Worm (Caenorhabditis elegans) whole organism, midembryonic: Measurements from ENCODE around the gene ccep-135.

Experiments
- T22C8.4 ChIP-seq: fragments of 200-800 bp; sonication (Bioruptor generic); IDR thresholded peaks from 2 replicates; pipeline ENCODE4 v1.3.6; 2022; ENCODE audit warnings: missing genetic modification characterization, missing compliant biosample characterization
- cog-1 ChIP-seq: sonication (generic microtip); optimal IDR thresholded peaks from 2 replicates; lab custom pipeline; 2016; ENCODE audit warnings: missing genetic modification characterization, missing compliant biosample characterization
- flt-1 ChIP-seq: fragments of 200-800 bp; sonication (Bioruptor generic); IDR thresholded peaks from 2 replicates; pipeline ENCODE4 v1.3.6; 2022; ENCODE audit warnings: missing genetic modification characterization, missing compliant biosample characterization
- med-1 ChIP-seq: sonication (generic microtip); optimal IDR thresholded peaks from 2 replicates; lab custom pipeline; 2017; ENCODE audit warnings: missing genetic modification characterization, mild to moderate bottlenecking, missing compliant biosample characterization, antibody characterized with exemption, missing genetic modification reagents; ENCODE audit not compliant: insufficient read depth
- ref-1 ChIP-seq: fragments of 200-800 bp; sonication (Bioruptor generic); conservative IDR thresholded peaks from 2 replicates; pipeline ENCODE4 v1.3.6; 2022; ENCODE audit warnings: missing genetic modification reagents, missing genetic modification characterization, missing compliant biosample characterization
- ztf-23 ChIP-seq: fragments of 200-800 bp; sonication (Bioruptor generic); IDR thresholded peaks from 2 replicates; pipeline ENCODE4 v1.3.6; 2022; ENCODE audit warnings: missing genetic modification reagents, missing genetic modification characterization, missing compliant biosample characterization
- ztf-29 ChIP-seq: fragments of 200-800 bp; sonication (Bioruptor generic); IDR thresholded peaks from 2 replicates; pipeline ENCODE4 v1.3.6; 2022; ENCODE audit warnings: missing genetic modification reagents, missing genetic modification characterization, missing compliant biosample characterization

DNA sequence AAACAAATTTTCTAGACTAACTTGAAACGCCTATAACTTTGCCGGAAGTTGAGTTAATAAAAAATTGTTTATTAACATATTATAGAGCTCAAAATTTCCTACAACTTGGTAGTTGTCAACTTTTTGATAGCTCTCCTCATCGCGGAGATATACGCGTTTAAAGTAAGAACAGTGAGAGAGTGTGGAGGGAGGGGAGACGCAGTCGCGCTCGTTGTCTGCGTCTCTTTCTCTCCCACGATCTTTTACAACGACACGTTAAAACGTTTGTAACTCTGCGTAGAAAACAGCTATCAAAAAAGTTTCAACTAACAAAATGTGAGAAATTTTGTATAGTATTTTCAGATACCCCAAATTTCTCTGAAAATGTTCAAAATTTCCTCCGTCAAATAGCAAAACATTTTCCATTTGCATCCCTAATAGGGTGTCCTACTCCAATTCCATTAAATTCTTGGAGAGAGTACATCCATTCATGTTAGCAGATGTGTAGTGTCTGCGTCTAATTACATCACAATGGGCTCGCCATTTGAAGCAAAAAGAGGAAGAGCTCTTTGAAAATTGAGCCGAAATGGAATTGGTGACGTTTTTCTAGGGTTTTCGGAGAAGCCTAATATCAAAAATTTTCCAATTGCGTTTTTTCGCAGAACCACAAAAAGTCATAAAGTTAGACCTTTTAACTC, 44.8 kb downstream of the ccep-135 start:
- TF ChIP-seq med-1 (GFP tag; lab: Kevin White, UChicago) (no peak), T22C8.4 (no peak), flt-1 (GFP tag; lab: Robert Waterston, UW) (no peak), ref-1 (GFP tag; lab: Robert Waterston, UW) (no peak), cog-1 (no peak), ztf-29 (GFP tag; lab: Robert Waterston, UW) (no peak), ztf-23 (GFP tag; lab: Robert Waterston, UW) (no peak)
